Fruit fly (Drosophila melanogaster) whole organism, embryonic: ENCODE data around the gene mRpL39.

ENCODE experiments used
- Atf3 ChIP-seq: fragments of 200-800 bp; sonication (Bioruptor generic); optimal IDR thresholded peaks from 3 replicates; lab custom pipeline; 2016; ENCODE audit warnings: missing biosample characterization, missing genetic modification characterization
- BtbVII ChIP-seq: fragments of 200-800 bp; sonication (Bioruptor generic); optimal IDR thresholded peaks from 3 replicates; lab custom pipeline; 2017; ENCODE audit warnings: missing biosample characterization, mild to moderate bottlenecking, missing genetic modification characterization
- CG11723 ChIP-seq: fragments of 200-800 bp; sonication (Bioruptor generic); optimal IDR thresholded peaks from 2 replicates; lab custom pipeline; 2017; ENCODE audit warnings: missing biosample characterization, mild to moderate bottlenecking, missing genetic modification characterization
- CG12071 ChIP-seq: fragments of 200-800 bp; sonication (Bioruptor generic); optimal IDR thresholded peaks from 3 replicates; lab custom pipeline; 2018; ENCODE audit warnings: missing biosample characterization, mild to moderate bottlenecking, missing genetic modification characterization
- CG13424 ChIP-seq: fragments of 200-800 bp; sonication (Bioruptor generic); optimal IDR thresholded peaks from 2 replicates; lab custom pipeline; 2019; ENCODE audit warnings: missing biosample characterization, mild to moderate bottlenecking, missing genetic modification characterization, moderate library complexity
- CG14710 ChIP-seq: fragments of 200-800 bp; sonication (Bioruptor generic); optimal IDR thresholded peaks from 3 replicates; lab custom pipeline; 2019; ENCODE audit warnings: missing biosample characterization, mild to moderate bottlenecking, missing genetic modification characterization, moderate library complexity
- CG15601 ChIP-seq: fragments of 200-800 bp; sonication (Bioruptor generic); optimal IDR thresholded peaks from 3 replicates; lab custom pipeline; 2019; ENCODE audit warnings: missing biosample characterization, mild to moderate bottlenecking, missing genetic modification characterization, moderate library complexity
- CG18476 ChIP-seq: fragments of 200-800 bp; sonication (Bioruptor generic); optimal IDR thresholded peaks from 2 replicates; lab custom pipeline; 2016; ENCODE audit warnings: missing biosample characterization, mild to moderate bottlenecking, missing genetic modification characterization
- CG2678 ChIP-seq: fragments of 200-800 bp; sonication (Bioruptor generic); optimal IDR thresholded peaks from 3 replicates; lab custom pipeline; 2019; ENCODE audit warnings: missing biosample characterization, mild to moderate bottlenecking, missing genetic modification characterization, moderate library complexity
- CG2712 ChIP-seq: fragments of 200-800 bp; optimal IDR thresholded peaks from 3 replicates; lab custom pipeline; 2019; ENCODE audit warnings: missing biosample characterization, mild to moderate bottlenecking, missing genetic modification characterization, moderate library complexity
- CG30020 ChIP-seq: fragments of 200-800 bp; optimal IDR thresholded peaks from 2 replicates; lab custom pipeline; 2019; ENCODE audit warnings: missing biosample characterization, mild to moderate bottlenecking, missing genetic modification characterization, moderate library complexity
- CG3163 ChIP-seq: fragments of 200-800 bp; sonication (Bioruptor generic); optimal IDR thresholded peaks from 3 replicates; lab custom pipeline; 2016; ENCODE audit warnings: missing biosample characterization, missing genetic modification characterization
- CG33557 ChIP-seq: fragments of 200-800 bp; sonication (Bioruptor generic); optimal IDR thresholded peaks from 2 replicates; lab custom pipeline; 2019; ENCODE audit warnings: missing biosample characterization, mild to moderate bottlenecking, missing genetic modification characterization, moderate library complexity
- CG34224 ChIP-seq: fragments of 200-800 bp; sonication (Bioruptor generic); IDR thresholded peaks from 3 replicates; pipeline ENCODE4 v1.3.6; 2022; ENCODE audit warnings: missing biosample characterization, missing genetic modification characterization; ENCODE audit not compliant: partially characterized antibody
- CG3995 ChIP-seq: fragments of 200-800 bp; sonication (Bioruptor generic); optimal IDR thresholded peaks from 3 replicates; lab custom pipeline; 2016; ENCODE audit warnings: missing biosample characterization, missing genetic modification characterization
- CG42726 ChIP-seq: fragments of 200-800 bp; sonication (Bioruptor generic); IDR thresholded peaks from 2 replicates; pipeline ENCODE4 v1.3.6; 2022; ENCODE audit warnings: missing biosample characterization, missing genetic modification characterization; ENCODE audit not compliant: partially characterized antibody
- CG4328 ChIP-seq: fragments of 200-800 bp; sonication (Bioruptor generic); optimal IDR thresholded peaks from 3 replicates; lab custom pipeline; 2017; ENCODE audit warnings: missing biosample characterization, missing genetic modification reagents, missing genetic modification characterization
- CG7271 ChIP-seq: fragments of 200-800 bp; sonication (Bioruptor generic); optimal IDR thresholded peaks from 2 replicates; lab custom pipeline; 2018; ENCODE audit warnings: missing biosample characterization, mild to moderate bottlenecking, missing genetic modification characterization, moderate library complexity
- CG8089 ChIP-seq: fragments of 200-800 bp; sonication (Bioruptor generic); optimal IDR thresholded peaks from 3 replicates; lab custom pipeline; 2016; ENCODE audit warnings: missing biosample characterization, missing genetic modification characterization
- CG8290 ChIP-seq, 3 experiments: fragments of 200-800 bp; sonication (Bioruptor generic); optimal IDR thresholded peaks; 2 replicates each; lab custom pipeline; 2016 to 2019; ENCODE audit warnings: missing biosample characterization in 3 of 3, missing genetic modification characterization in 3 of 3, mild to moderate bottlenecking in 2 of 3, moderate library complexity in 1 of 3
- CG8765 ChIP-seq: fragments of 200-800 bp; sonication (Bioruptor generic); IDR thresholded peaks from 2 replicates; pipeline ENCODE4 v1.3.6; 2022; ENCODE audit warnings: missing biosample characterization, missing genetic modification characterization
- D ChIP-seq, 2 experiments: fragments of 200-800 bp in 1 of 2; fragments of >200 bp in 1 of 2; sonication (Bioruptor generic) in 1 of 2; optimal IDR thresholded peaks; 2 replicates in 1 of 2; 3 replicates in 1 of 2; lab custom pipeline; 2017; ENCODE audit warnings: mild to moderate bottlenecking in 1 of 2, missing biosample characterization in 1 of 2, missing genetic modification characterization in 1 of 2, missing genetic modification reagents in 1 of 2
- E2f2 ChIP-seq: fragments of 200-800 bp; sonication (Bioruptor generic); IDR thresholded peaks from 2 replicates; pipeline ENCODE4 v1.3.6; 2022; ENCODE audit warnings: missing biosample characterization, missing genetic modification characterization
- Elba2 ChIP-seq: fragments of 200-800 bp; sonication (Bioruptor generic); optimal IDR thresholded peaks from 3 replicates; lab custom pipeline; 2016; ENCODE audit warnings: missing biosample characterization, missing genetic modification characterization
- Fer1 ChIP-seq: fragments of 200-800 bp; sonication (Bioruptor generic); optimal IDR thresholded peaks from 2 replicates; lab custom pipeline; 2017; ENCODE audit warnings: missing biosample characterization, mild to moderate bottlenecking, missing genetic modification characterization
- Kr ChIP-seq: fragments of 200-800 bp; sonication (Bioruptor generic); optimal IDR thresholded peaks from 2 replicates; lab custom pipeline; 2017; ENCODE audit warnings: missing biosample characterization, mild to moderate bottlenecking, missing genetic modification characterization
- Lim3 ChIP-seq: fragments of 200-800 bp; sonication (Bioruptor generic); IDR thresholded peaks from 2 replicates; pipeline ENCODE4 v1.3.6; 2022; ENCODE audit warnings: missing biosample characterization, missing genetic modification characterization
- Nf-YC ChIP-seq: fragments of 200-800 bp; optimal IDR thresholded peaks from 3 replicates; lab custom pipeline; 2019; ENCODE audit warnings: missing biosample characterization, mild to moderate bottlenecking, missing genetic modification characterization, moderate library complexity
- Sin3A ChIP-seq: fragments of >200 bp; optimal IDR thresholded peaks from 2 replicates; lab custom pipeline; 2018
- Sry-δ ChIP-seq: fragments of 200-800 bp; sonication (Bioruptor generic); optimal IDR thresholded peaks from 2 replicates; lab custom pipeline; 2016; ENCODE audit warnings: missing biosample characterization, missing genetic modification characterization
- Trl ChIP-seq, 3 experiments: fragments of >200 bp in 2 of 3; fragments of 200-800 bp in 1 of 3; sonication (Bioruptor generic) in 1 of 3; optimal IDR thresholded peaks; 2 replicates in 1 of 3; 3 replicates in 2 of 3; lab custom pipeline; 2016 to 2017; ENCODE audit warnings: missing biosample characterization in 1 of 3, missing genetic modification characterization in 1 of 3
- ap ChIP-seq: fragments of 200-800 bp; sonication (Bioruptor generic); IDR thresholded peaks from 2 replicates; pipeline ENCODE4 v1.3.6; 2022; ENCODE audit warnings: missing biosample characterization, missing genetic modification characterization
- bowl ChIP-seq: fragments of 200-800 bp; sonication (Bioruptor generic); IDR thresholded peaks from 2 replicates; pipeline ENCODE4 v1.3.6; 2022; ENCODE audit warnings: missing biosample characterization, missing genetic modification characterization
- cg ChIP-seq: fragments of 200-800 bp; sonication (Bioruptor generic); optimal IDR thresholded peaks from 3 replicates; lab custom pipeline; 2019; ENCODE audit warnings: missing biosample characterization, mild to moderate bottlenecking, missing genetic modification characterization, moderate library complexity
- chm ChIP-seq: fragments of 200-800 bp; sonication (Bioruptor generic); IDR thresholded peaks from 2 replicates; pipeline ENCODE4 v1.3.6; 2022; ENCODE audit warnings: missing biosample characterization, missing genetic modification characterization
- da ChIP-seq: fragments of 200-800 bp; sonication (Bioruptor generic); optimal IDR thresholded peaks from 2 replicates; lab custom pipeline; 2016; ENCODE audit warnings: missing biosample characterization, missing genetic modification characterization
- dmrt11E ChIP-seq: fragments of 200-800 bp; sonication (Bioruptor generic); optimal IDR thresholded peaks from 3 replicates; lab custom pipeline; 2018; ENCODE audit warnings: missing biosample characterization, mild to moderate bottlenecking, missing genetic modification characterization, moderate library complexity
- eyg ChIP-seq: fragments of 200-800 bp; sonication (Bioruptor generic); optimal IDR thresholded peaks from 3 replicates; lab custom pipeline; 2016; ENCODE audit warnings: missing biosample characterization, missing genetic modification characterization
- fd102C ChIP-seq: fragments of 200-800 bp; sonication (Bioruptor generic); optimal IDR thresholded peaks from 2 replicates; lab custom pipeline; 2018; ENCODE audit warnings: missing biosample characterization, mild to moderate bottlenecking, missing genetic modification characterization, moderate library complexity
- gcm2 ChIP-seq: fragments of 200-800 bp; sonication (Bioruptor generic); optimal IDR thresholded peaks from 2 replicates; lab custom pipeline; 2016; ENCODE audit warnings: missing biosample characterization, missing genetic modification characterization
- ind ChIP-seq: fragments of 200-800 bp; sonication (Bioruptor generic); optimal IDR thresholded peaks from 3 replicates; lab custom pipeline; 2016; ENCODE audit warnings: missing biosample characterization, missing genetic modification characterization
- lilli ChIP-seq: fragments of 200-800 bp; sonication (Bioruptor generic); optimal IDR thresholded peaks from 3 replicates; lab custom pipeline; 2016; ENCODE audit warnings: missing biosample characterization, missing genetic modification characterization
- mirr ChIP-seq: fragments of 200-800 bp; sonication (Bioruptor generic); optimal IDR thresholded peaks from 3 replicates; lab custom pipeline; 2018; ENCODE audit warnings: missing biosample characterization, mild to moderate bottlenecking, missing genetic modification characterization
- mld ChIP-seq: fragments of 200-800 bp; sonication (Bioruptor generic); IDR thresholded peaks from 3 replicates; pipeline ENCODE4 v1.3.6; 2022; ENCODE audit warnings: missing biosample characterization, missing genetic modification characterization; ENCODE audit not compliant: partially characterized antibody
- peb ChIP-seq: fragments of 200-800 bp; sonication (Bioruptor generic); IDR thresholded peaks from 2 replicates; pipeline ENCODE4 v1.3.6; 2022; ENCODE audit warnings: missing biosample characterization, missing genetic modification characterization
- seq ChIP-seq: fragments of 200-800 bp; sonication (Bioruptor generic); IDR thresholded peaks from 2 replicates; pipeline ENCODE4 v1.3.6; 2022; ENCODE audit warnings: missing biosample characterization, missing genetic modification characterization
- sim ChIP-seq: fragments of 200-800 bp; sonication (Bioruptor generic); IDR thresholded peaks from 2 replicates; pipeline ENCODE4 v1.3.6; 2022; ENCODE audit warnings: missing biosample characterization, missing genetic modification characterization
- sob ChIP-seq: fragments of 200-800 bp; sonication (Bioruptor generic); IDR thresholded peaks from 2 replicates; pipeline ENCODE4 v1.3.6; 2022; ENCODE audit warnings: missing biosample characterization, missing genetic modification characterization
- tna ChIP-seq: fragments of 200-800 bp; sonication (Bioruptor generic); IDR thresholded peaks from 2 replicates; pipeline ENCODE4 v1.3.6; 2022; ENCODE audit warnings: missing biosample characterization, missing genetic modification characterization; ENCODE audit not compliant: partially characterized antibody
- twi ChIP-seq: fragments of 200-800 bp; optimal IDR thresholded peaks from 2 replicates; lab custom pipeline; 2019; ENCODE audit warnings: missing biosample characterization, mild to moderate bottlenecking, missing genetic modification characterization, moderate library complexity
- z ChIP-seq: fragments of 200-800 bp; sonication (Bioruptor generic); IDR thresholded peaks from 3 replicates; pipeline ENCODE4 v1.3.6; 2022; ENCODE audit warnings: missing biosample characterization, missing genetic modification characterization

The mRpL39 gene

DNA sequence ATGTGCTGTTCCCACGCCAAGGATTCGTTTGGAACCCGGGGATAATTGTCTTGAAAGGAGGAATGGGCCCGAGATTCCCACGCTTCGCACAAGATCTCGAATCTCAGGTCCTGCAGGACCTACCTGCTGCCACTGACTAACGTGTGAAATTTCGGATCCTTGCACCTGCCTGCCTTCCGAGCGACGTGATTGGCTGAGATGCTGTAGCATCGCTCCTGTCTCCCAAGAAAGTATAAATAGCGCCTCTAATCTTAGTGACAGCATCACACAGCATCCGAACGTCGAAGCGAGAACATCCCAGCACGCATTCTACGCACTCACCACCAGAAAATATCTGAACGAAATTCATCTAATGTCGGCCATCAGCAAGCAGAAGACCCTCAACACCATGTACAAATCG, 24.5 kb downstream of the mRpL39 start (continued):
- TF ChIP-seq sim: no peak
- TF ChIP-seq CG7271 (tag; lab: Kevin White, UChicago): no peak
- TF ChIP-seq sob: no peak
- no peak for TF ChIP-seq Elba2 (GFP tag; lab: Kevin White, UChicago)
- TF ChIP-seq eyg (GFP tag; lab: Kevin White, UChicago): no peak
- TF ChIP-seq CG8765 (GFP tag; lab: Robert Waterston, UW): no peak
- TF ChIP-seq D (optimal IDR thresholded peaks at IDR 0.05; lab: Kevin White, UChicago): peak; percentile 92
- no peak for TF ChIP-seq D (GFP tag; optimal IDR thresholded peaks at IDR 0.05; lab: Kevin White, UChicago)
- TF ChIP-seq CG3995: no peak
- no peak for TF ChIP-seq CG3163
- TF ChIP-seq Kr (GFP tag; lab: Kevin White, UChicago): peak; percentile 8
- TF ChIP-seq seq: no peak
- no peak for TF ChIP-seq dmrt11E (tag; lab: Kevin White, UChicago)
- TF ChIP-seq Fer1 (GFP tag; lab: Kevin White, UChicago): no peak
- TF ChIP-seq ap (GFP tag; lab: Robert Waterston, UW): no peak
- no peak for TF ChIP-seq mirr (GFP tag; lab: Kevin White, UChicago)
- TF ChIP-seq CG34224 (GFP tag; lab: Robert Waterston, UW): no peak
- no peak for TF ChIP-seq E2f2 (GFP tag; lab: Robert Waterston, UW)
- no peak for TF ChIP-seq fd102C (GFP tag; lab: Kevin White, UChicago)
- TF ChIP-seq CG30020: no peak
- no peak for TF ChIP-seq Trl (optimal IDR thresholded peaks at IDR 0.05; lab: Kevin White, UChicago)
- no peak for TF ChIP-seq Trl (GFP tag; optimal IDR thresholded peaks at IDR 0.05; lab: Kevin White, UChicago)
- no peak for TF ChIP-seq twi (tag; lab: Kevin White, UChicago)
- TF ChIP-seq tna: no peak
- no peak for TF ChIP-seq Atf3 (GFP tag; lab: Kevin White, UChicago)
- TF ChIP-seq CG14710 (tag; lab: Kevin White, UChicago): no peak
- peak; percentile 12 for TF ChIP-seq lilli (GFP tag; lab: Kevin White, UChicago)
- TF ChIP-seq CG2678 (tag; lab: Kevin White, UChicago): no peak
- no peak for TF ChIP-seq Sry-δ (GFP tag; lab: Kevin White, UChicago)
- TF ChIP-seq CG12071 (GFP tag; lab: Kevin White, UChicago): no peak
- no peak for TF ChIP-seq CG8290 (GFP tag; optimal IDR thresholded peaks at IDR 0.05; lab: Kevin White, UChicago)
- no peak for TF ChIP-seq CG8290 (tag; optimal IDR thresholded peaks at IDR 0.05; lab: Kevin White, UChicago)
- no peak for TF ChIP-seq bowl (GFP tag; lab: Robert Waterston, UW)
- TF ChIP-seq mld (GFP tag; lab: Robert Waterston, UW): no peak
- TF ChIP-seq CG15601 (tag; lab: Kevin White, UChicago): no peak
- TF ChIP-seq da: no peak
- no peak for TF ChIP-seq peb (GFP tag; lab: Robert Waterston, UW)
- TF ChIP-seq CG4328: no peak
- no peak for TF ChIP-seq CG8089 (GFP tag; lab: Kevin White, UChicago)
- TF ChIP-seq, all 482 proteins: peak for 15

DNA sequence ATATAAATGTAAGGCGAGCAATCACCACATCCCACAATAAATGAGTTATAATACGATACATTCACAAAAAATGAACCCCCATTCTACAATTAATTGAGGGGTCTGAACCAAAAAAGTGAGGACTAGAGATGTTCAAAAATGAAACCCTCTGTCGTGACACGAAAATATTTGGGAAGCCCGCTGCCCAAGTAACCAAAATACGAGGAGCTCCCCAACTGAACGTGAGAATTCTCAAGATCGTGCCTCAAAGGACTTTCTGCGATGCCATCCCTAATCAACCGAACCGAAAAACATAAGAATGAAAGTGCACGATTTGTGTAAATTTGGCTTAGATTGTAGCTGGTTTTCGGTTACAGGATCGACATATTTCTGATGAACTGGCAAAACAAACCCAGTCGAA, 25.0 kb downstream of the mRpL39 start, which contains the start of gene Ocho:
Ocho (plus strand) TSS at position 336 of the 400 bp plus-strand sequence.
- TF ChIP-seq chm (GFP tag; lab: Robert Waterston, UW) (0 out of 2 replicates have a peak, but pooled peaks have one; percentile 20), BtbVII (GFP tag; lab: Kevin White, UChicago) (no peak), cg (no peak), Sin3A (lab: Kevin White, UChicago) (no peak), CG33557 (no peak), CG2712 (tag; lab: Kevin White, UChicago) (peak; percentile 6), Lim3 (GFP tag; lab: Robert Waterston, UW) (no peak), CG13424 (no peak), z (no peak), CG8765 (GFP tag; lab: Robert Waterston, UW) (peak; percentile 27; the same call in 1 of the 2 replicates), Nf-YC (tag; lab: Kevin White, UChicago) (no peak), gcm2 (no peak), CG42726 (no peak), ind (GFP tag; lab: Kevin White, UChicago) (no peak), CG15601 (tag; lab: Kevin White, UChicago) (no peak), CG11723 (no peak), eyg (GFP tag; lab: Kevin White, UChicago) (no peak), CG18476 (GFP tag; lab: Kevin White, UChicago) (no peak)
